Worm (Caenorhabditis elegans): Measurements from ENCODE around the gene str-171.
A peak's percentile ranks its signal among the peaks of the same experiment; 100 is the strongest.

Gene str-171

DNA sequence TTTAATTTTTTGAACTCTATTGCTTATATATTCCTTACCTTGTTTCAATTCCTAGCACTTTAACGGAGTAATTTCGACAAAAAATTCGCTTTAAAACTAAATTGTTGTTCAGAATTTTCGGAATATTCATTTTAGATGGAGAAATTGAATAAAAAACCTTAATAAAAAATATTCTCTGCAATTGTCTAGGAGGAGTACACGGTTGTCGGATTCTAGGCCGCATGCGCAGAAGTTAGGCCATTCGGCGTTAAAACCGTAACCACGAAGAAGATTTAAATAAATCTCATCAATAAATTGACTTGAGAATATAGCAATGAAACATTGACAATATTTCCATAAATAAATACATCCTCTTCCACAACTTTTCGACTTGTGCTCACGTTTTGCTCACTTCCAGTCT lies 50.0 kb downstream of the str-171 start, which contains the start of the genes C01G10.10 and C01G10.9 (continued):
- no peak for TF ChIP-seq F10B5.3 (tag; optimal IDR thresholded peaks at IDR 0.05)
- TF ChIP-seq lin-39 (tag; optimal IDR thresholded peaks at IDR 0.05) = no peak
- TF ChIP-seq gei-8 (GFP tag; optimal IDR thresholded peaks at IDR 0.05) = no peak
- no peak for TF ChIP-seq daf-12 (tag; optimal IDR thresholded peaks at IDR 0.05)
- TF ChIP-seq ceh-20 (GFP tag; IDR thresholded peaks at IDR 0.05) = no peak
- TF ChIP-seq nhr-28 (tag; optimal IDR thresholded peaks at IDR 0.05) = no peak
- no peak for TF ChIP-seq F26F4.8 (GFP tag; conservative IDR thresholded peaks at IDR 0.05)
- peak; percentile 58; the same call in 1 of the 2 replicates for TF ChIP-seq dmd-9 (GFP tag; IDR thresholded peaks at IDR 0.05)
- TF ChIP-seq snpc-4 (tag; optimal IDR thresholded peaks at IDR 0.05) = no peak

All from whole organism, L4 larva.